Worm (Caenorhabditis elegans) whole organism, early embryonic: ENCODE data around the gene F53F4.11.

Experiments used
- B0310.2 ChIP-seq: sonication (generic microtip); optimal IDR thresholded peaks from 2 replicates; lab custom pipeline; 2016; ENCODE audit warnings: mild to moderate bottlenecking, missing genetic modification characterization, missing compliant biosample characterization
- aly-1 ChIP-seq: sonication (generic microtip); optimal IDR thresholded peaks from 2 replicates; lab custom pipeline; 2016; ENCODE audit warnings: missing genetic modification characterization, missing compliant biosample characterization
- ama-1 ChIP-seq: fragments of 150-350 bp; optimal IDR thresholded peaks from 2 replicates; lab custom pipeline; 2014
- ceh-13 ChIP-seq: fragments of 200-800 bp; sonication (Bioruptor generic); optimal IDR thresholded peaks from 2 replicates; lab custom pipeline; 2018; ENCODE audit warnings: mild to moderate bottlenecking, missing genetic modification characterization, missing compliant biosample characterization
- ceh-36 ChIP-seq: sonication (generic microtip); optimal IDR thresholded peaks from 2 replicates; lab custom pipeline; 2016; ENCODE audit warnings: missing genetic modification characterization, inconsistent platforms, missing compliant biosample characterization
- flt-1 ChIP-seq: fragments of 200-800 bp; sonication (Bioruptor generic); IDR thresholded peaks from 2 replicates; pipeline ENCODE4 v1.3.6; 2022; ENCODE audit warnings: missing genetic modification characterization, missing compliant biosample characterization
- hmbx-1 ChIP-seq: sonication (generic microtip); optimal IDR thresholded peaks from 2 replicates; lab custom pipeline; 2016; ENCODE audit warnings: mild to moderate bottlenecking, missing genetic modification characterization, missing compliant biosample characterization
- pes-1 ChIP-seq: fragments of 200-800 bp; sonication (Bioruptor generic); IDR thresholded peaks from 2 replicates; pipeline ENCODE4 v1.3.6; 2022; ENCODE audit warnings: missing genetic modification reagents, missing genetic modification characterization, missing compliant biosample characterization
- sea-1 ChIP-seq: fragments of 200-800 bp; sonication (Bioruptor generic); conservative IDR thresholded peaks from 2 replicates; pipeline ENCODE4 v1.3.6; 2022; ENCODE audit warnings: missing genetic modification characterization, missing compliant biosample characterization
- tbx-37 ChIP-seq: fragments of 200-800 bp; sonication (Bioruptor generic); conservative IDR thresholded peaks from 2 replicates; pipeline ENCODE4 v1.3.6; 2022; ENCODE audit warnings: missing genetic modification reagents, missing genetic modification characterization, missing compliant biosample characterization

- TF ChIP-seq tbx-37 (no peak), flt-1 (GFP tag; lab: Robert Waterston, UW) (no peak), ceh-36 (tag; lab: Kevin White, UChicago) (no peak), ama-1 (no peak), B0310.2 (tag; lab: Kevin White, UChicago) (no peak), aly-1 (tag; lab: Kevin White, UChicago) (no peak), ceh-13 (GFP tag; lab: Kevin White, UChicago) (no peak), pes-1 (GFP tag; lab: Robert Waterston, UW) (no peak), hmbx-1 (no peak), sea-1 (no peak)
Observed at ce11 chrV:13589494-13590176, 34.7 kb downstream of the F53F4.11 start, which contains the start of the genes F53F4.2 and F53F4.18.
